Worm (Caenorhabditis elegans): ENCODE results near the gene fbxc-23.

ce11 chrII:13560553-13560952 is 35.8 kb downstream of the fbxc-23 start:
- TF ChIP-seq aly-2 (tag; optimal IDR thresholded peaks at IDR 0.05): no peak
- TF ChIP-seq C16A3.4 (tag; optimal IDR thresholded peaks at IDR 0.05): no peak
- TF ChIP-seq sox-4 (tag; optimal IDR thresholded peaks at IDR 0.05): no peak

Data from whole organism, L1 larva.